Fruit fly (Drosophila melanogaster) whole organism, prepupa: ENCODE measurements around the gene CG5122.

Experiments
- Blimp-1 ChIP-seq: fragments of 200-800 bp; sonication (Bioruptor generic); optimal IDR thresholded peaks from 3 replicates; lab custom pipeline; 2017; ENCODE audit warnings: missing biosample characterization, missing genetic modification characterization, mild to moderate bottlenecking, moderate library complexity, missing genetic modification reagents
- CG10631 ChIP-seq: fragments of 200-800 bp; sonication (Bioruptor generic); optimal IDR thresholded peaks from 2 replicates; lab custom pipeline; 2016; ENCODE audit warnings: missing biosample characterization, missing genetic modification characterization
- CG10669 ChIP-seq: fragments of 200-800 bp; sonication (Bioruptor generic); optimal IDR thresholded peaks from 3 replicates; lab custom pipeline; 2018; ENCODE audit warnings: missing biosample characterization, mild to moderate bottlenecking, missing genetic modification characterization, moderate library complexity
- CG11294 ChIP-seq: fragments of 200-800 bp; sonication (Bioruptor generic); IDR thresholded peaks from 2 replicates; pipeline ENCODE4 v1.3.6; 2022; ENCODE audit warnings: missing biosample characterization, missing genetic modification characterization
- CG11762 ChIP-seq: fragments of 200-800 bp; sonication (Bioruptor generic); optimal IDR thresholded peaks from 3 replicates; lab custom pipeline; 2016; ENCODE audit warnings: missing biosample characterization, missing genetic modification characterization; ENCODE audit not compliant: insufficient read depth
- CG15336 ChIP-seq: fragments of 200-800 bp; sonication (Bioruptor generic); IDR thresholded peaks from 2 replicates; pipeline ENCODE4 v1.3.6; 2022; ENCODE audit warnings: missing biosample characterization, missing genetic modification characterization
- CG1621 ChIP-seq: fragments of 200-800 bp; sonication (Bioruptor generic); optimal IDR thresholded peaks from 3 replicates; lab custom pipeline; 2018; ENCODE audit warnings: missing biosample characterization, mild to moderate bottlenecking, missing genetic modification characterization
- CG16779 ChIP-seq: fragments of 200-800 bp; sonication (Bioruptor generic); optimal IDR thresholded peaks from 3 replicates; lab custom pipeline; 2017; ENCODE audit warnings: missing biosample characterization, mild to moderate bottlenecking, missing genetic modification characterization
- CG32006 ChIP-seq: fragments of 200-800 bp; sonication (Bioruptor generic); optimal IDR thresholded peaks from 3 replicates; lab custom pipeline; 2017; ENCODE audit warnings: missing biosample characterization, mild to moderate bottlenecking, missing genetic modification characterization
- CG34406 ChIP-seq: fragments of 200-800 bp; sonication (Bioruptor generic); optimal IDR thresholded peaks from 3 replicates; lab custom pipeline; 2016; ENCODE audit warnings: missing biosample characterization, missing genetic modification characterization
- CG3919 ChIP-seq: fragments of 200-800 bp; sonication (Bioruptor generic); optimal IDR thresholded peaks from 3 replicates; lab custom pipeline; 2016; ENCODE audit warnings: missing biosample characterization, missing genetic modification characterization
- CG4318 ChIP-seq: fragments of 200-800 bp; sonication (Bioruptor generic); optimal IDR thresholded peaks from 3 replicates; lab custom pipeline; 2017; ENCODE audit warnings: missing biosample characterization, mild to moderate bottlenecking, missing genetic modification characterization
- CG6163 ChIP-seq: fragments of 200-800 bp; sonication (Bioruptor generic); IDR thresholded peaks from 3 replicates; pipeline ENCODE4 v1.3.6; 2022; ENCODE audit warnings: missing biosample characterization, missing genetic modification characterization
- CG6276 ChIP-seq: fragments of 200-800 bp; sonication (Bioruptor generic); optimal IDR thresholded peaks from 2 replicates; lab custom pipeline; 2017; ENCODE audit warnings: missing biosample characterization, mild to moderate bottlenecking, missing genetic modification characterization
- CG6792 ChIP-seq: fragments of 200-800 bp; sonication (Bioruptor generic); optimal IDR thresholded peaks from 3 replicates; lab custom pipeline; 2016; ENCODE audit warnings: missing biosample characterization, missing genetic modification characterization
- CG6808 ChIP-seq: fragments of 200-800 bp; sonication (Bioruptor generic); optimal IDR thresholded peaks from 3 replicates; lab custom pipeline; 2017; ENCODE audit warnings: missing biosample characterization, missing genetic modification characterization, mild to moderate bottlenecking, moderate library complexity, missing genetic modification reagents
- CG6854 ChIP-seq: fragments of 200-800 bp; sonication (Bioruptor generic); optimal IDR thresholded peaks from 2 replicates; lab custom pipeline; 2017; ENCODE audit warnings: missing biosample characterization, mild to moderate bottlenecking, missing genetic modification characterization
- CG8119 ChIP-seq: fragments of 200-800 bp; sonication (Bioruptor generic); IDR thresholded peaks from 3 replicates; pipeline ENCODE4 v1.3.6; 2022; ENCODE audit warnings: missing biosample characterization, missing genetic modification characterization
- CG8319 ChIP-seq: fragments of 200-800 bp; sonication (Bioruptor generic); optimal IDR thresholded peaks from 3 replicates; lab custom pipeline; 2016; ENCODE audit warnings: missing biosample characterization, missing genetic modification characterization
- Eip78C ChIP-seq: fragments of 200-800 bp; sonication (Bioruptor generic); peaks from one replicate; lab custom pipeline; 2016; ENCODE audit warnings: missing biosample characterization, missing genetic modification characterization
- Eip93F ChIP-seq: fragments of 200-800 bp; sonication (Bioruptor generic); optimal IDR thresholded peaks from 2 replicates; lab custom pipeline; 2016; ENCODE audit warnings: missing biosample characterization, mild to moderate bottlenecking, missing genetic modification characterization
- Ets96B ChIP-seq: fragments of 200-800 bp; optimal IDR thresholded peaks from 2 replicates; lab custom pipeline; 2019; ENCODE audit warnings: missing biosample characterization, mild to moderate bottlenecking, missing genetic modification characterization, moderate library complexity
- Hr38 ChIP-seq: sonication (Bioruptor generic); optimal IDR thresholded peaks from 2 replicates; lab custom pipeline; 2016; ENCODE audit warnings: missing biosample characterization, missing genetic modification characterization
- Hr39 ChIP-seq: fragments of 200-800 bp; sonication (Bioruptor generic); optimal IDR thresholded peaks from 2 replicates; lab custom pipeline; 2016; ENCODE audit warnings: missing biosample characterization, missing genetic modification characterization
- Hr4 ChIP-seq: fragments of 200-800 bp; sonication (Bioruptor generic); optimal IDR thresholded peaks from 3 replicates; lab custom pipeline; 2016; ENCODE audit warnings: missing biosample characterization, missing genetic modification characterization
- Met ChIP-seq: fragments of 200-800 bp; sonication (Bioruptor generic); optimal IDR thresholded peaks from 3 replicates; lab custom pipeline; 2016; ENCODE audit warnings: missing biosample characterization, missing genetic modification characterization
- OdsH ChIP-seq: fragments of 200-800 bp; sonication (Bioruptor generic); optimal IDR thresholded peaks from 3 replicates; lab custom pipeline; 2016; ENCODE audit warnings: missing biosample characterization, missing genetic modification characterization
- Smox ChIP-seq: fragments of 200-800 bp; sonication (Bioruptor generic); optimal IDR thresholded peaks from 3 replicates; lab custom pipeline; 2016; ENCODE audit warnings: missing biosample characterization, missing genetic modification characterization
- Sox14 ChIP-seq: fragments of 200-800 bp; sonication (Bioruptor generic); optimal IDR thresholded peaks from 3 replicates; lab custom pipeline; 2016; ENCODE audit warnings: missing biosample characterization, missing genetic modification characterization
- Sox15 ChIP-seq: fragments of 200-800 bp; sonication (Bioruptor generic); optimal IDR thresholded peaks from 3 replicates; lab custom pipeline; 2016; ENCODE audit warnings: missing biosample characterization, missing genetic modification characterization
- achi ChIP-seq: fragments of 200-800 bp; sonication (Bioruptor generic); optimal IDR thresholded peaks from 3 replicates; lab custom pipeline; 2016; ENCODE audit warnings: missing biosample characterization, missing genetic modification characterization
- acj6 ChIP-seq: fragments of 200-800 bp; sonication (Bioruptor generic); optimal IDR thresholded peaks from 3 replicates; lab custom pipeline; 2016; ENCODE audit warnings: missing biosample characterization, missing genetic modification characterization
- dac ChIP-seq: fragments of 200-800 bp; sonication (Bioruptor generic); optimal IDR thresholded peaks from 2 replicates; lab custom pipeline; 2017; ENCODE audit warnings: missing biosample characterization, mild to moderate bottlenecking, missing genetic modification characterization
- dsx ChIP-seq: fragments of 200-800 bp; optimal IDR thresholded peaks from 3 replicates; lab custom pipeline; 2019; ENCODE audit warnings: missing biosample characterization, mild to moderate bottlenecking, missing genetic modification characterization, moderate library complexity; ENCODE audit not compliant: poor library complexity, severe bottlenecking
- fd85E ChIP-seq: fragments of 200-800 bp; sonication (Bioruptor generic); optimal IDR thresholded peaks from 3 replicates; lab custom pipeline; 2016; ENCODE audit warnings: missing biosample characterization, missing genetic modification characterization
- lz ChIP-seq: fragments of 200-800 bp; sonication (Bioruptor generic); optimal IDR thresholded peaks from 3 replicates; lab custom pipeline; 2016; ENCODE audit warnings: missing biosample characterization, missing genetic modification characterization
- net ChIP-seq: fragments of 200-800 bp; sonication (Bioruptor generic); optimal IDR thresholded peaks from 3 replicates; lab custom pipeline; 2016; ENCODE audit warnings: missing biosample characterization, missing genetic modification characterization
- pdm3 ChIP-seq: fragments of 200-800 bp; sonication (Bioruptor generic); optimal IDR thresholded peaks from 3 replicates; lab custom pipeline; 2016; ENCODE audit warnings: missing biosample characterization, missing genetic modification characterization
- salr ChIP-seq, 2 experiments: fragments of 200-800 bp; sonication (Bioruptor generic); optimal IDR thresholded peaks; 3 replicates each; lab custom pipeline; 2016 to 2018; ENCODE audit warnings: missing biosample characterization in 2 of 2, missing genetic modification characterization in 2 of 2, mild to moderate bottlenecking in 1 of 2
- spab ChIP-seq: fragments of 200-800 bp; sonication (Bioruptor generic); optimal IDR thresholded peaks from 2 replicates; lab custom pipeline; 2017; ENCODE audit warnings: missing biosample characterization, mild to moderate bottlenecking, missing genetic modification characterization, missing genetic modification reagents
- ss ChIP-seq, 2 experiments: fragments of 200-800 bp; sonication (Bioruptor generic); optimal IDR thresholded peaks; 2 replicates in 1 of 2; 3 replicates in 1 of 2; lab custom pipeline; 2017 to 2018; ENCODE audit warnings: mild to moderate bottlenecking in 2 of 2, missing biosample characterization in 2 of 2, missing genetic modification characterization in 2 of 2, moderate library complexity in 1 of 2
- svp ChIP-seq: fragments of 200-800 bp; sonication (Bioruptor generic); peaks from one replicate; lab custom pipeline; 2016; ENCODE audit warnings: missing biosample characterization, missing genetic modification characterization
- topi ChIP-seq: fragments of 200-800 bp; sonication (Bioruptor generic); optimal IDR thresholded peaks from 3 replicates; lab custom pipeline; 2016; ENCODE audit warnings: missing biosample characterization, missing genetic modification characterization
- vri ChIP-seq: fragments of 200-800 bp; sonication (Bioruptor generic); optimal IDR thresholded peaks from 3 replicates; lab custom pipeline; 2016; ENCODE audit warnings: missing biosample characterization, mild to moderate bottlenecking, missing genetic modification characterization

Gene CG5122

DNA sequence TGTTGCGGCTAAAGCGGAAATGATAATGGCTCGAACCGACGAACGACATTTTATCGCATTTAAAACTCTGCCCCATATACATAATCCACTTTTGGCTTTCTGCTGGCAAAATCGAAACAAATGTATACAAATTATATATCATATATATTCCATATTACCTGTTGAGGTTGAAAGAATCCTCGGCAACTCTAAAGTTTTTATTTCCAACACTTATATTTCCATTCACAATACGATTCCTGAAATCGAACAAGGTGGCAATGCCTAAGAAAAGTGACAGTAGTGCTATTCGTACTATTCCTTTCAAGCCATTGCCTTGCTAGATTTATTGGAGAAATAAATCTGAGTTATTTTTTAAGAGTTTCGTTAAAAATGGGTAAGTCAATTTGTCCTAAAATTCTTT lies 28.1 kb downstream of the CG5122 start, which contains the start of gene Pk34A:
TSS of gene Pk34A (plus strand) at position 301 of the 400 bp plus-strand sequence.
- no peak for TF ChIP-seq net (GFP tag; lab: Kevin White, UChicago)
- no peak for TF ChIP-seq CG1621
- no peak for TF ChIP-seq Hr4 (GFP tag; lab: Kevin White, UChicago)
- TF ChIP-seq CG8319 = no peak
- no peak for TF ChIP-seq CG6276 (GFP tag; lab: Kevin White, UChicago)
- no peak for TF ChIP-seq CG4318 (GFP tag; lab: Kevin White, UChicago)
- TF ChIP-seq CG6854 (GFP tag; lab: Kevin White, UChicago) = no peak
- TF ChIP-seq Blimp-1 (GFP tag; lab: Kevin White, UChicago) = no peak
- TF ChIP-seq CG34406 (GFP tag; lab: Kevin White, UChicago) = no peak

DNA sequence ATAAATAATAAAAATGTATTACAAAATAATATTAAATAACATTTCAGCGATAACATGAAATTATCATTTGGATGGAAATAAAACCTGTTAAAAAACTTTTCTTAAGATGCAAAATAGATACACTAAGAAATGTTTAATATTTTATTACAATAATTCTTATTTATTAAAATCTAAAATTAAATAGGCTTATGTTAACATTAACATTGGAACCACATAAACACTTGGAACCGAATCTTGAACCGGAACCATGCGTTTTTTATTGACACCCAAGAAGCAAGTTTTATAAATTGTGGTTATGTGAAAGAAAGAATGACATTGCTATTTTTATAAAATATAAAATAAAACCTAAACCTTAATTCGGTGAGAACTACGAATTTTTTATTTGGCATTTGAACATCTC lies 29.8 kb downstream of the CG5122 start, which contains the start of gene kmg:
TSS of gene kmg (plus strand) at position 301 of the 400 bp plus-strand sequence.
- TF ChIP-seq achi (GFP tag; lab: Kevin White, UChicago) = no peak
- no peak for TF ChIP-seq CG6163
- TF ChIP-seq CG6808 = no peak
- no peak for TF ChIP-seq svp (GFP tag; lab: Kevin White, UChicago)
- no peak for TF ChIP-seq lz (GFP tag; lab: Kevin White, UChicago)

DNA sequence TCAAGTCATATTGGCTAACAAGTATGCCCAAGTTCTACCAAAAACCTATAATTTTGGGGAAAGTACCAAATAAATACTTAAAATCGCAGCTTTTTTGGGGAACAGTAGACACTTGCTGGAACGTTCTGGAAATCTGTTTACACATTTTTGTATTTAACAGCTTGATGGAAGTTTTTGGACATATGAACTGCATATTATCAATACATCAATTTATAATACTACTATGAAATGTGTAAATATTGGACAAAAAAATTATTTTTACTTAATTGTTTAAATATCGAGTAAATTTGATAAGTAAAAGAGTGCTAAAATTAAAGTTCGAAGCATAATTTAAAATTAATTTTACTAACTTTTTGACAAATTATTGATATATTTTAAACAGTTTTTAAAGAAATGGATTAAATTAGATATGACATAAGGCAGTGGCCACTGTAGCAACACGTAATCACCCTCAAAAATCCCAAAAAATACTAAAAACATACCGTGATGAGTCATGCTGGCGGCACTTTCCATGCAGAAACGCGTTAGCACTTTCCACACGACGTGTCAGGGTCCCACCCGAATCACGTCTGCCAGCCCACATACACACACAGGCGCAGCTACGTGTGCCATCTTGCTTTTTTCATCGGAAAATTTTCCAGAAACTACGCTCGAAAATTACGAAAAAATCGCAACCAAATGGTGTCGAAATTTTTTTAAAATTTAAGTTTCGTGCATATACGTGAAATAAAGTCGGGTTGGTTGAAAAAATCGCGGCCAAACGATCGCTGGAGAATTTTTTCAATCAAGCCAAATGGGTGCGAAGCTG lies 34.8 kb downstream of the CG5122 start, which contains the start of gene Sirt1:
TSS of gene Sirt1 (plus strand) at position 571 of the 808 bp plus-strand sequence.
- peak; percentile 88 for TF ChIP-seq acj6
- TF ChIP-seq fd85E (GFP tag; lab: Kevin White, UChicago) = no peak
- TF ChIP-seq OdsH (GFP tag; lab: Kevin White, UChicago) = peak; percentile 89
- peak; percentile 90 for TF ChIP-seq CG32006 (GFP tag; lab: Kevin White, UChicago)
- peak; percentile 6 to 80 for TF ChIP-seq ss (GFP tag; optimal IDR thresholded peaks at IDR 0.05; lab: Kevin White, UChicago)
- peak; percentile 81 for TF ChIP-seq net (GFP tag; lab: Kevin White, UChicago)
- peak; percentile 83 for TF ChIP-seq CG6792 (GFP tag; lab: Kevin White, UChicago)
- peak; percentile 26 for TF ChIP-seq Eip93F (GFP tag; lab: Kevin White, UChicago)
- TF ChIP-seq CG10631 (GFP tag; lab: Kevin White, UChicago) = peak; percentile 92
- TF ChIP-seq topi (GFP tag; lab: Kevin White, UChicago) = peak; percentile 77
- TF ChIP-seq dsx (GFP tag; lab: Kevin White, UChicago) = peak; percentile 70
- TF ChIP-seq achi (GFP tag; lab: Kevin White, UChicago) = peak; percentile 84
- TF ChIP-seq CG11294 (GFP tag; lab: Robert Waterston, UW) = peak; percentile 63; the same call in 1 of the 2 replicates
- TF ChIP-seq CG6808 = peak; percentile 78
- peak; percentile 81 for TF ChIP-seq CG3919 (GFP tag; lab: Kevin White, UChicago)
- TF ChIP-seq CG8319 = no peak
- TF ChIP-seq Smox = peak; percentile 83
- peak; percentile 78 for TF ChIP-seq CG8119 (GFP tag; lab: Robert Waterston, UW)
- TF ChIP-seq vri (GFP tag; lab: Kevin White, UChicago) = no peak
- peak; percentile 87 for TF ChIP-seq CG34406 (GFP tag; lab: Kevin White, UChicago)
- peak; percentile 74 for TF ChIP-seq Sox14
- peak; percentile 87 for TF ChIP-seq Hr4 (GFP tag; lab: Kevin White, UChicago)
- TF ChIP-seq CG11762 (GFP tag; lab: Kevin White, UChicago) = peak; percentile 74
- TF ChIP-seq Blimp-1 (GFP tag; lab: Kevin White, UChicago) = peak; percentile 78
- peak; percentile 6 to 92 for TF ChIP-seq salr (GFP tag; optimal IDR thresholded peaks at IDR 0.05; lab: Kevin White, UChicago)
- TF ChIP-seq Hr38 (GFP tag; lab: Kevin White, UChicago) = no peak
- TF ChIP-seq Ets96B (tag; lab: Kevin White, UChicago) = peak; percentile 87
- TF ChIP-seq Sox15 (GFP tag; lab: Kevin White, UChicago) = peak; percentile 88
- peak; percentile 82 for TF ChIP-seq lz (GFP tag; lab: Kevin White, UChicago)
- peak; percentile 81 for TF ChIP-seq Met
- TF ChIP-seq CG10669 = peak; percentile 76
- TF ChIP-seq pdm3 (GFP tag; lab: Kevin White, UChicago) = peak; percentile 76
- TF ChIP-seq CG6163 = no peak; the same call in 2 of the 3 replicates
- TF ChIP-seq dac (GFP tag; lab: Kevin White, UChicago) = no peak
- peak; percentile 4 for TF ChIP-seq CG16779 (tag; lab: Kevin White, UChicago)
- peak; percentile 82 for TF ChIP-seq CG15336 (GFP tag; lab: Robert Waterston, UW)
- TF ChIP-seq spab = peak; percentile 70
- peak; percentile 75 for TF ChIP-seq CG6854 (GFP tag; lab: Kevin White, UChicago)
- TF ChIP-seq Hr39 (GFP tag; lab: Kevin White, UChicago) = peak; percentile 85
- peak; percentile 90 for TF ChIP-seq Eip78C (GFP tag; lab: Kevin White, UChicago)
